Worm (Caenorhabditis elegans) whole organism, late embryonic: ENCODE measurements around the gene F28B4.3.

Experiments
- T23F11.4 ChIP-seq: fragments of 200-800 bp; sonication (Bioruptor generic); optimal IDR thresholded peaks from 2 replicates; lab custom pipeline; 2018; ENCODE audit warnings: mild to moderate bottlenecking, missing genetic modification characterization, missing compliant biosample characterization
- ahr-1 ChIP-seq: sonication (generic microtip); optimal IDR thresholded peaks from 2 replicates; lab custom pipeline; 2016; ENCODE audit warnings: missing genetic modification characterization, missing compliant biosample characterization
- ceh-34 ChIP-seq: sonication (generic microtip); optimal IDR thresholded peaks from 2 replicates; lab custom pipeline; 2016; ENCODE audit warnings: mild to moderate bottlenecking, missing genetic modification characterization, missing compliant biosample characterization
- che-1 ChIP-seq: sonication (generic microtip); optimal IDR thresholded peaks from 2 replicates; lab custom pipeline; 2016; ENCODE audit warnings: mild to moderate bottlenecking, missing genetic modification characterization, missing compliant biosample characterization
- dmd-4 ChIP-seq: sonication (generic microtip); optimal IDR thresholded peaks from 2 replicates; lab custom pipeline; 2016; ENCODE audit warnings: borderline replicate concordance, missing genetic modification characterization, missing compliant biosample characterization
- elt-2 ChIP-seq: sonication (generic microtip); optimal IDR thresholded peaks from 2 replicates; lab custom pipeline; 2016; ENCODE audit warnings: missing genetic modification reagents, missing genetic modification characterization, missing compliant biosample characterization
- eyg-1 ChIP-seq: sonication (generic microtip); optimal IDR thresholded peaks from 2 replicates; lab custom pipeline; 2016; ENCODE audit warnings: missing genotype, missing genetic modification characterization, missing compliant biosample characterization
- hlh-8 ChIP-seq: sonication (generic microtip); optimal IDR thresholded peaks from 2 replicates; lab custom pipeline; 2016; ENCODE audit warnings: missing genotype, missing genetic modification characterization, missing compliant biosample characterization
- madf-2 ChIP-seq: sonication (generic microtip); optimal IDR thresholded peaks from 2 replicates; lab custom pipeline; 2017; ENCODE audit warnings: missing genetic modification characterization, missing compliant biosample characterization
- nhr-11 ChIP-seq: fragments of 150-350 bp; optimal IDR thresholded peaks from 2 replicates; lab custom pipeline; 2014; ENCODE audit warnings: missing biosample characterization, missing genetic modification characterization
- pha-4 ChIP-seq: fragments of 150-350 bp; optimal IDR thresholded peaks from 2 replicates; lab custom pipeline; 2018; ENCODE audit warnings: missing biosample characterization, missing genetic modification reagents, missing genetic modification characterization
- sox-4 ChIP-seq: sonication (generic microtip); optimal IDR thresholded peaks from 2 replicates; lab custom pipeline; 2017; ENCODE audit warnings: mild to moderate bottlenecking, missing genetic modification characterization, inconsistent platforms, missing compliant biosample characterization
- unc-55 ChIP-seq: sonication (generic microtip); optimal IDR thresholded peaks from 2 replicates; lab custom pipeline; 2017; ENCODE audit warnings: missing biosample characterization, missing genetic modification reagents, missing genetic modification characterization
- unc-86 ChIP-seq: sonication (generic microtip); optimal IDR thresholded peaks from 2 replicates; lab custom pipeline; 2016; ENCODE audit warnings: missing genetic modification characterization, missing compliant biosample characterization

- TF ChIP-seq ahr-1 (tag; lab: Kevin White, UChicago): no peak
- no peak for TF ChIP-seq T23F11.4 (GFP tag; lab: Kevin White, UChicago)
- no peak for TF ChIP-seq dmd-4 (tag; lab: Kevin White, UChicago)
- no peak for TF ChIP-seq che-1 (tag; lab: Kevin White, UChicago)
- no peak for TF ChIP-seq unc-86 (tag; lab: Kevin White, UChicago)
- peak; percentile 3 for TF ChIP-seq elt-2 (tag; lab: Kevin White, UChicago)
- TF ChIP-seq eyg-1 (tag; lab: Kevin White, UChicago): no peak
- TF ChIP-seq sox-4 (tag; lab: Kevin White, UChicago): no peak
- no peak for TF ChIP-seq pha-4 (tag; lab: Kevin White, UChicago)
- TF ChIP-seq nhr-11 (tag; lab: Kevin White, UChicago): no peak
- no peak for TF ChIP-seq ceh-34 (tag; lab: Kevin White, UChicago)
- no peak for TF ChIP-seq hlh-8 (tag; lab: Kevin White, UChicago)
- TF ChIP-seq madf-2 (tag; lab: Kevin White, UChicago): no peak
- TF ChIP-seq unc-55: no peak
These were observed 48.0 kb upstream of the F28B4.3 start for ce11 chrX:3283189-3283588.
